Worm (Caenorhabditis elegans): ENCODE results near the gene C46C2.5.
"Not testable (repeated sequence)": the region's sequence is repeated elsewhere in the genome, so short reads cannot be mapped to it uniquely, and the experiment has no call there.

DNA sequence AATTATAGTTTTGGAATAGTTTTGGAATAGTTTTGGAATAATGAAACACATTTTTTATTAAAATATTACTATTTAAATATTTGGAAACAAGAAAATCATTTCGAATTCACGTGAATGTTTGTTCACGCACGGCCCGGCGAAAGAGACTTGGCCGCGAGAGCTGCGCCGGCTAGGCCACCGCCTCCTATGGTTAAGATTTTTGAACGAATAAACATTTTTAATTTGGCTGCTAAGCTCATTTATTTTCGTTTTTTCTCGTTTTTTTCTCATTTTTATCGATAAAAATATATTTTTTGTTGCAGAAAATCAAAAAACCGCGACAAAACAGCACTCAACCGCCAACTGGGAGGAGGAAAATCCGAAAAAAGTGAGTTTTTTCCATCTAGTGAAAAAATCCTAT is 2.1 kb upstream of the C46C2.5 start, which contains the start of gene C46C2.7:
- TF ChIP-seq cog-1 (tag; optimal IDR thresholded peaks at IDR 0.05); T22C8.4 (GFP tag; IDR thresholded peaks at IDR 0.05); ztf-23 (GFP tag; IDR thresholded peaks at IDR 0.05); tab-1 (GFP tag; IDR thresholded peaks at IDR 0.05): not testable (repeated sequence)

All from whole organism, midembryonic.